Worm (Caenorhabditis elegans) whole organism, L4 larva: Measurements from ENCODE around the gene Y70C5A.3.

Experiments
- ZK546.5 ChIP-seq, 2 experiments: sonication (generic microtip); optimal IDR thresholded peaks; 2 replicates each; lab custom pipeline; 2017; ENCODE audit warnings: missing biosample characterization in 2 of 2, missing genetic modification characterization in 2 of 2
- fkh-10 ChIP-seq: fragments of 150-350 bp; optimal IDR thresholded peaks from 2 replicates; lab custom pipeline; 2014; ENCODE audit warnings: missing biosample characterization, missing genetic modification reagents, missing genetic modification characterization
- hlh-11 ChIP-seq: fragments of 200-800 bp; sonication (Bioruptor generic); optimal IDR thresholded peaks from 2 replicates; lab custom pipeline; 2018; ENCODE audit warnings: mild to moderate bottlenecking, missing genetic modification characterization, missing compliant biosample characterization
- lin-38 ChIP-seq: fragments of 200-800 bp; sonication (Bioruptor generic); IDR thresholded peaks from 2 replicates; pipeline ENCODE4 v1.3.6; 2022; ENCODE audit warnings: missing genetic modification reagents, missing genetic modification characterization, missing compliant biosample characterization
- lin-39 ChIP-seq: fragments of 150-350 bp; optimal IDR thresholded peaks from 2 replicates; lab custom pipeline; 2014; ENCODE audit warnings: missing biosample characterization, missing genetic modification reagents, missing genetic modification characterization
- lsy-2 ChIP-seq, 2 experiments: fragments of 150-350 bp in 1 of 2; sonication (generic microtip) in 1 of 2; optimal IDR thresholded peaks; 2 replicates each; lab custom pipeline; 2014 to 2017; ENCODE audit warnings: missing biosample characterization in 2 of 2, missing genetic modification characterization in 2 of 2
- nhr-11 ChIP-seq: fragments of 150-350 bp; optimal IDR thresholded peaks from 2 replicates; lab custom pipeline; 2014; ENCODE audit warnings: missing biosample characterization, missing genetic modification characterization
- nhr-28 ChIP-seq: fragments of 150-350 bp; optimal IDR thresholded peaks from 2 replicates; lab custom pipeline; 2014; ENCODE audit warnings: missing biosample characterization, missing genetic modification characterization
- nhr-48 ChIP-seq: sonication (generic microtip); optimal IDR thresholded peaks from 2 replicates; lab custom pipeline; 2016; ENCODE audit warnings: mild to moderate bottlenecking, missing genetic modification characterization, missing compliant biosample characterization
- pha-4 ChIP-seq, 2 experiments: fragments of 150-350 bp in 1 of 2; fragments of 200-800 bp in 1 of 2; sonication (Bioruptor generic) in 1 of 2; IDR thresholded peaks in 1 of 2; optimal IDR thresholded peaks in 1 of 2; 2 replicates each; pipeline versions ENCODE4 v1.3.6 to Lab custom; 2014 to 2022; ENCODE audit warnings: missing genetic modification characterization in 2 of 2, missing genetic modification reagents in 2 of 2, missing biosample characterization in 1 of 2, missing compliant biosample characterization in 1 of 2
- unc-130 ChIP-seq: sonication (generic microtip); optimal IDR thresholded peaks from 2 replicates; lab custom pipeline; 2016; ENCODE audit warnings: missing genetic modification reagents, missing genetic modification characterization, missing compliant biosample characterization
- unc-39 ChIP-seq: sonication (generic microtip); optimal IDR thresholded peaks from 2 replicates; lab custom pipeline; 2017; ENCODE audit warnings: missing biosample characterization, missing genetic modification characterization
- vab-7 ChIP-seq: fragments of 200-800 bp; sonication (Bioruptor generic); IDR thresholded peaks from 2 replicates; pipeline ENCODE4 v1.3.6; 2022; ENCODE audit warnings: missing genetic modification reagents, missing genetic modification characterization, missing compliant biosample characterization
- zag-1 ChIP-seq: fragments of 150-350 bp; optimal IDR thresholded peaks from 2 replicates; lab custom pipeline; 2014; ENCODE audit warnings: missing biosample characterization, missing genetic modification characterization

DNA sequence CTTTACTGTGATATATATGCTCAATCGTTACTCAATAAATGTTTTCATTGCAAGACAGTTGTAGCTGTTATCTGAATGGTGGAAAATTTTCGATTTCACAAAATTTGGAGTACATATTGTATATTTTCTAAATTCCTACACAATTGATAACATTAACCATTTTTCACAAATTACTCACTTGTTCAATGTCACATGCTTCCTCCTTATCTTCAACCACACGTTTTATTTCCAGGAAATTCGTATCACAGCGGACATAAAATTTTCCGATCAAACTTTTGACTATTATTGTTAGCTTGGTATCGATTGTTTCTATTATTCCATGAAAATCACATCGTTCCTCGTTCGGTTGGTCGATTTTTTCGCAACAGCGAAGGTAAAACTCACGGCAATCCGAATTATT lies 12.2 kb downstream of the Y70C5A.3 start:
- TF ChIP-seq vab-7 (GFP tag; lab: Robert Waterston, UW) (no peak), unc-39 (no peak), zag-1 (tag; lab: Kevin White, UChicago) (no peak), nhr-48 (tag; lab: Kevin White, UChicago) (no peak), lsy-2 (tag; optimal IDR thresholded peaks at IDR 0.05; lab: Kevin White, UChicago) (no peak), lin-39 (tag; lab: Kevin White, UChicago) (no peak), hlh-11 (no peak), nhr-11 (tag; lab: Kevin White, UChicago) (no peak), lin-38 (GFP tag; lab: Robert Waterston, UW) (no peak), ZK546.5 (tag; optimal IDR thresholded peaks at IDR 0.05; lab: Kevin White, UChicago) (no peak), nhr-28 (peak; percentile 65), unc-130 (GFP tag; lab: Kevin White, UChicago) (no peak), pha-4 (GFP tag; IDR thresholded peaks at IDR 0.05; lab: Robert Waterston, UW) (no peak), pha-4 (tag; optimal IDR thresholded peaks at IDR 0.05; lab: Kevin White, UChicago) (no peak), fkh-10 (GFP tag; lab: Kevin White, UChicago) (no peak)
